Worm (Caenorhabditis elegans): Measurements from ENCODE around the gene F07C3.2.

Gene F07C3.2

ce11 chrV:9246260-9246659 lies 20.4 kb downstream of the F07C3.2 start, which contains the start of gene aat-2:
TSS of gene aat-2 (minus strand) at chrV:9246360.
- no peak for TF ChIP-seq pha-4 (tag; optimal IDR thresholded peaks at IDR 0.05)
- no peak for TF ChIP-seq sea-2 (GFP tag; optimal IDR thresholded peaks at IDR 0.05)

ce11 chrV:9247416-9247815 lies 21.5 kb downstream of the F07C3.2 start:
- TF ChIP-seq lin-39 (tag; optimal IDR thresholded peaks at IDR 0.05) (peak; percentile 56), nhr-43 (tag; optimal IDR thresholded peaks at IDR 0.05; ENCODE audit: poor library complexity, severe bottlenecking) (no peak), hmg-11 (tag; optimal IDR thresholded peaks at IDR 0.05) (peak; percentile 37), nfya-1 (tag; optimal IDR thresholded peaks at IDR 0.05; ENCODE audit: insufficient read depth) (peak; percentile 43), fkh-10 (GFP tag; optimal IDR thresholded peaks at IDR 0.05) (no peak)

- TF ChIP-seq nhr-25 (tag; optimal IDR thresholded peaks at IDR 0.05) (no peak), pqm-1 (tag; optimal IDR thresholded peaks at IDR 0.05) (no peak), eor-1 (tag; optimal IDR thresholded peaks at IDR 0.05) (no peak), ZK546.5 (tag; optimal IDR thresholded peaks at IDR 0.05) (no peak), nhr-43 (tag; optimal IDR thresholded peaks at IDR 0.05; ENCODE audit: poor library complexity, severe bottlenecking) (no peak), fkh-10 (GFP tag; optimal IDR thresholded peaks at IDR 0.05) (no peak), nhr-11 (tag; optimal IDR thresholded peaks at IDR 0.05) (no peak), nhr-67 (tag; optimal IDR thresholded peaks at IDR 0.05) (no peak), nhr-23 (tag; optimal IDR thresholded peaks at IDR 0.05) (no peak), ceh-28 (tag; optimal IDR thresholded peaks at IDR 0.05) (no peak), elt-1 (tag; optimal IDR thresholded peaks at IDR 0.05) (no peak), unc-39 (tag; optimal IDR thresholded peaks at IDR 0.05) (no peak), nhr-12 (tag; optimal IDR thresholded peaks at IDR 0.05) (no peak), ceh-9 (tag; optimal IDR thresholded peaks at IDR 0.05) (no peak), lin-39 (tag; optimal IDR thresholded peaks at IDR 0.05) (no peak), lsy-12 (tag; optimal IDR thresholded peaks at IDR 0.05) (no peak), ztf-11 (tag; optimal IDR thresholded peaks at IDR 0.05) (no peak), ceh-16 (tag; optimal IDR thresholded peaks at IDR 0.05) (no peak), nfya-1 (tag; optimal IDR thresholded peaks at IDR 0.05; ENCODE audit: insufficient read depth) (no peak), egl-5 (tag; optimal IDR thresholded peaks at IDR 0.05) (no peak)
These were observed 23.3 kb downstream of the F07C3.2 start, which contains the start of gene str-94 for ce11 chrV:9249206-9249605. TSS of gene str-94 (minus strand) at chrV:9249306.

- TF ChIP-seq fkh-2 (tag; optimal IDR thresholded peaks at IDR 0.05) (no peak), ztf-4 (tag; optimal IDR thresholded peaks at IDR 0.05) (no peak), egl-27 (tag; optimal IDR thresholded peaks at IDR 0.05) (no peak), mdl-1 (tag; optimal IDR thresholded peaks at IDR 0.05) (no peak), elt-2 (tag; optimal IDR thresholded peaks at IDR 0.05) (no peak), aly-2 (tag; optimal IDR thresholded peaks at IDR 0.05) (no peak), zag-1 (tag; optimal IDR thresholded peaks at IDR 0.05) (no peak), nhr-76 (tag; optimal IDR thresholded peaks at IDR 0.05) (no peak), egl-5 (tag; optimal IDR thresholded peaks at IDR 0.05) (no peak), ceh-28 (tag; optimal IDR thresholded peaks at IDR 0.05) (no peak), pqm-1 (tag; optimal IDR thresholded peaks at IDR 0.05) (no peak)
These were observed 24.0 kb downstream of the F07C3.2 start, which contains the start of gene ptd-2 for ce11 chrV:9249932-9250331. TSS of gene ptd-2 (plus strand) at chrV:9250232.

ce11 chrV:9254012-9254696 lies 28.3 kb downstream of the F07C3.2 start, which contains the start of gene F07C3.9:
TSS of gene F07C3.9 (minus strand) at chrV:9254646.
- no peak for TF ChIP-seq fkh-10 (GFP tag; optimal IDR thresholded peaks at IDR 0.05)
- TF ChIP-seq lin-39 (tag; optimal IDR thresholded peaks at IDR 0.05), result no peak
- no peak for TF ChIP-seq egl-27 (tag; optimal IDR thresholded peaks at IDR 0.05)
- peak; percentile 95 for TF ChIP-seq pqm-1 (tag; optimal IDR thresholded peaks at IDR 0.05)
- peak; percentile 60 for TF ChIP-seq pha-4 (tag; optimal IDR thresholded peaks at IDR 0.05)
- peak; percentile 87 for TF ChIP-seq elt-2 (tag; optimal IDR thresholded peaks at IDR 0.05)

DNA sequence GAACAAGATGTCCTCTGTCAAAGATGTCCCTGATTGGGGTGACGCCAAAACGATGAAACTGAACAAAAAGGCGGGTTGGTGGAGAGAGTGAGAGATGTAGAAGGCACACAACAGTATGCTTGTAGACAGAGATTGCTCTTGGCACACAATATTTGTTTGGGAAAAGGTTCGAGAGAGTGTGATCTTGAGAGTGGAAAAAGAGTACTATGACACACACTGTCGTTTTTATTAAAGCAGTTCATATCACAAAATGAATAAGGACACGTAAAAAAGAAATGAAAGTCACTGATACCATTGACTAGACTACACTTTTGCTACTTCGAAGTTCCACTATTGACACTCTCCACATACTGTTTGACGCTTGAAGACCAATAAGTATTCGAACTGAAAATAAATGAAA lies 29.6 kb downstream of the F07C3.2 start:
- peak; percentile 79 for TF ChIP-seq pha-4 (tag; optimal IDR thresholded peaks at IDR 0.05)
- TF ChIP-seq ceh-9 (tag; optimal IDR thresholded peaks at IDR 0.05), result no peak
- no peak for TF ChIP-seq hmg-11 (tag; optimal IDR thresholded peaks at IDR 0.05)
- TF ChIP-seq jun-1 (tag; optimal IDR thresholded peaks at IDR 0.05), result no peak
- TF ChIP-seq egl-27 (tag; optimal IDR thresholded peaks at IDR 0.05), result no peak
- peak; percentile 85 for TF ChIP-seq pqm-1 (tag; optimal IDR thresholded peaks at IDR 0.05)
- TF ChIP-seq elt-2 (tag; optimal IDR thresholded peaks at IDR 0.05), result peak; percentile 92
- TF ChIP-seq nhr-67 (tag; optimal IDR thresholded peaks at IDR 0.05), result no peak
- TF ChIP-seq nhr-28 (tag; optimal IDR thresholded peaks at IDR 0.05), result no peak

Measured in whole organism, L3 larva.